Fruit fly (Drosophila melanogaster) whole organism, adult: ENCODE results near the gene mew.

Experiments used
- CG11617 ChIP-seq: fragments of 200-800 bp; sonication (Bioruptor generic); optimal IDR thresholded peaks from 2 replicates; lab custom pipeline; 2017; ENCODE audit warnings: mild to moderate bottlenecking, missing biosample characterization, missing genetic modification reagents, missing genetic modification characterization
- CG12768 ChIP-seq: fragments of 200-800 bp; sonication (Bioruptor generic); optimal IDR thresholded peaks from 2 replicates; lab custom pipeline; 2017; ENCODE audit warnings: missing biosample characterization, missing genetic modification characterization, mild to moderate bottlenecking, moderate library complexity, missing genetic modification reagents
- CG14711 ChIP-seq: fragments of 200-800 bp; sonication (Bioruptor generic); optimal IDR thresholded peaks from 2 replicates; lab custom pipeline; 2018; ENCODE audit warnings: missing biosample characterization, mild to moderate bottlenecking, missing genetic modification characterization, moderate library complexity
- CG1620 ChIP-seq: fragments of 200-800 bp; sonication (Bioruptor generic); optimal IDR thresholded peaks from 2 replicates; lab custom pipeline; 2016; ENCODE audit warnings: missing biosample characterization, missing genetic modification characterization
- CG33017 ChIP-seq: fragments of 200-800 bp; sonication (Bioruptor generic); optimal IDR thresholded peaks from 2 replicates; lab custom pipeline; 2018; ENCODE audit warnings: missing biosample characterization, mild to moderate bottlenecking, missing genetic modification characterization, moderate library complexity
- CG5204 ChIP-seq: fragments of 200-800 bp; sonication (Bioruptor generic); optimal IDR thresholded peaks from 2 replicates; lab custom pipeline; 2016; ENCODE audit warnings: missing biosample characterization, missing genetic modification characterization
- CG7045 ChIP-seq: fragments of 200-800 bp; sonication (Bioruptor generic); optimal IDR thresholded peaks from 2 replicates; lab custom pipeline; 2017; ENCODE audit warnings: missing biosample characterization, mild to moderate bottlenecking, missing genetic modification characterization
- CG7101 ChIP-seq: fragments of 200-800 bp; sonication (Bioruptor generic); optimal IDR thresholded peaks from 2 replicates; lab custom pipeline; 2018; ENCODE audit warnings: missing biosample characterization, mild to moderate bottlenecking, missing genetic modification characterization, moderate library complexity
- Clk ChIP-seq: fragments of 200-800 bp; sonication (Bioruptor generic); optimal IDR thresholded peaks from 2 replicates; lab custom pipeline; 2017; ENCODE audit warnings: missing biosample characterization, missing genetic modification characterization
- Crg-1 ChIP-seq: fragments of 200-800 bp; sonication (Bioruptor generic); optimal IDR thresholded peaks from 2 replicates; lab custom pipeline; 2016; ENCODE audit warnings: missing biosample characterization, missing genetic modification characterization
- Hr96 ChIP-seq: fragments of 200-800 bp; sonication (Bioruptor generic); optimal IDR thresholded peaks from 2 replicates; lab custom pipeline; 2016; ENCODE audit warnings: missing biosample characterization, missing genetic modification characterization
- Mnt ChIP-seq: fragments of 200-800 bp; sonication (Bioruptor generic); optimal IDR thresholded peaks from 2 replicates; lab custom pipeline; 2016; ENCODE audit warnings: missing biosample characterization, mild to moderate bottlenecking, missing genetic modification characterization
- bab1 ChIP-seq: fragments of 200-800 bp; sonication (Bioruptor generic); optimal IDR thresholded peaks from 3 replicates; lab custom pipeline; 2019; ENCODE audit warnings: missing biosample characterization, mild to moderate bottlenecking, missing genetic modification characterization, moderate library complexity
- cic ChIP-seq: fragments of 200-800 bp; sonication (Bioruptor generic); optimal IDR thresholded peaks from 2 replicates; lab custom pipeline; 2017; ENCODE audit warnings: missing biosample characterization, mild to moderate bottlenecking, missing genetic modification characterization, moderate library complexity
- cnc ChIP-seq, 2 experiments: fragments of >200 bp; optimal IDR thresholded peaks; 2 replicates each; lab custom pipeline; 2017
- kay ChIP-seq: fragments of 200-800 bp; sonication (Bioruptor generic); peaks from one replicate; lab custom pipeline; 2016; ENCODE audit warnings: missing biosample characterization, missing genetic modification characterization, borderline replicate concordance
- ovo ChIP-seq: fragments of 200-800 bp; sonication (Bioruptor generic); optimal IDR thresholded peaks from 2 replicates; lab custom pipeline; 2016; ENCODE audit warnings: missing biosample characterization, missing genetic modification characterization
- pad ChIP-seq: fragments of 200-800 bp; sonication (Bioruptor generic); optimal IDR thresholded peaks from 3 replicates; lab custom pipeline; 2017; ENCODE audit warnings: missing biosample characterization, missing genetic modification characterization, mild to moderate bottlenecking, moderate library complexity, missing genetic modification reagents
- tj ChIP-seq: fragments of 200-800 bp; sonication (Bioruptor generic); optimal IDR thresholded peaks from 3 replicates; lab custom pipeline; 2017; ENCODE audit warnings: missing biosample characterization, mild to moderate bottlenecking, missing genetic modification characterization, moderate library complexity
- toe ChIP-seq: fragments of 200-800 bp; sonication (Bioruptor generic); optimal IDR thresholded peaks from 2 replicates; lab custom pipeline; 2016; ENCODE audit warnings: missing biosample characterization, missing genetic modification characterization

Gene mew

DNA sequence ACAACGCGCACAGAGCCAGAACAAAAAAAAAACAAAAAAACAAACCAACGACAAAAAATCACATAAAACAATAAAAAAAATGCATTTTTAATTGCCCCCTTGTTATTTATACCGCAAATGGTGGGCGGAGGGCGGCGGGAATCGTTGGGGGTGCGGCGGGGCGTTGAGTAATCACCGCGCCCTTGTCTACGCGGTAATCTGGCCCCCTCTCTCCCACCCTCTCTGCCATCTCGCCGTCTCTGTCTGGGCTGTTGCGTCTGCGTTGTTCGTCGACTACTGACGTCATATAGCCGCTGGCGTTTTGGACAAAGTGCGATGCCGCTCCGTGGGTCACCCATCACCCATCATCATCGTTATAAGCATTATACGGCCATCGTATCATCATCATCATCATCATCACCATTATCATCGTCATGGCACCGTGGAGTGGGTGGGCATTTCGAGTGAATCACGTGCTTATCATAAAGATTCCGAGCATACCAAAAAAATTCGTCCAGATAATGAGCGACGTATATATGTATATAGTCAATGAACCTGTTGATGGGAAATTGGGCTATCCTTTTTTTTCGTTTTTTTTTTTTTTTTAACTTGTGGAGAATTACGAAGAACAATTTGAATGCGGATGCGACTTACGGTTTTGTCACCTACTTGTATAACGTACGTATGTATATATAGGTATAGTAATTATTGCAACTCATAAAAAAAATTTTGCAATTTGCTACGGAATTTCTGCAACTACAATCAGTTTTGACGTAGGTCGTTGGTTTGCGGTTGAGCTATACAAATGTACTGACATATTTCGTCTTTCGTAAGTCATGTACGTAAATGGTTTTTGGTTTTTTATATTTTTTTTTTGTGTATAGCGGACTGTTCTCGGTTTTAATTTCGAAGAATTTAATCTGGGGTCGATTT, 44.6 kb upstream of the mew start:
- TF ChIP-seq cnc (optimal IDR thresholded peaks at IDR 0.05; lab: Kevin White, UChicago) (no peak), CG12768 (GFP tag; lab: Kevin White, UChicago) (peak; percentile 66), bab1 (GFP tag; lab: Kevin White, UChicago) (no peak), kay (GFP tag; lab: Kevin White, UChicago) (peak; percentile 60), tj (GFP tag; lab: Kevin White, UChicago) (peak; percentile 79), ovo (GFP tag; lab: Kevin White, UChicago) (peak; percentile 78), cic (GFP tag; lab: Kevin White, UChicago) (peak; percentile 68), CG5204 (GFP tag; lab: Kevin White, UChicago) (no peak), CG7045 (GFP tag; lab: Kevin White, UChicago) (peak; percentile 25), CG11617 (GFP tag; lab: Kevin White, UChicago) (peak; percentile 52), Clk (no peak)

DNA sequence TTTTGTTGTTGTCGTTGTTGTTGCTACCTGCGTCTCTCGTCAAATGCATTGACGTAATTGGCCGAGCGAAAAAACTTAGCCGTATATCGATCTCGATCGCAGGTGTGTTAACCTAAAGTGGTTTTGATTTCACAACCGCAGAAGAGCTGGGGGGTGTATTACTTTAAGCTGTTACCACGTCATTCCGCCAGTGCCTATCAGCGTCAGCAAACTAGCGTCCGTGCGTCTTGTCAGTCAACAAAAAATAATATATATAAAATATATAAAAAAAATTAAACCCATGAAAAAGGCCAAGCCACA, 44.0 kb upstream of the mew start, which contains the start of gene CG1764:
Gene CG1764 (minus strand): TSS at position 101 of the 300 bp plus-strand sequence.
- TF ChIP-seq CG1620, result no peak

DNA sequence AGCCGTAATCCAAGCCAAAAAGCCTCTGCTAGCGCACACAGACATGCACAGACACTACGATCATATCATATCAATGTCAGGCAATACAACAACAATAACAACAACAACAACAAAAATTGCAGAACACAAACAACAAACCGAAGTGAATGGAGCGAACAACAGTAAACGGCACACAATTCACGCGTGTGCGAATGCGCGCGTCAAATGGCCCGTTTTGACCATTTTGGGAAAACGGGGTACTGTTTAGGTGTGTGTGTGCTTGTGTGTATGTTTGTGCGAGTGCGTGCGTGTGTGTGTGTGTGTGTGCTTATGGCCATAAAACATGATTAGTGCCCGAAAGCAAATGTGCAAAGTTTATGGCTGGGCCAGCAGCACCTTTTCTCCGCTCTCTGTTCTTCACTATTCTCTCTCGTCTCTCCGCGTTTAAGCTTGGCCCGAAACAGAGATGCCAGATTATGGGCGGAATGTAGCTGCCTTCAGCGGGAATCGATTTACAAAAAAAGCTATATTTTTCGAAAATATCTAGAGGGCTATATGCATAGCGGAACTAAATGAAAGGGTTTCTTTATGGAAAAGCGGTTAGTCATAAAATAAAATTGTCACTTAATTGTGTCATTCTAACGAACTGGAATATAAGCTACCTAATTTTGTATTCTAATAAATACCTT, 42.7 kb upstream of the mew start:
- TF ChIP-seq ovo (GFP tag; lab: Kevin White, UChicago), result peak; percentile 18
- TF ChIP-seq CG7045 (GFP tag; lab: Kevin White, UChicago), result no peak
- no peak for TF ChIP-seq Hr96 (GFP tag; lab: Kevin White, UChicago)
- TF ChIP-seq cnc (optimal IDR thresholded peaks at IDR 0.05; lab: Kevin White, UChicago), result no peak
- no peak for TF ChIP-seq CG11617 (GFP tag; lab: Kevin White, UChicago)
- no peak for TF ChIP-seq CG5204 (GFP tag; lab: Kevin White, UChicago)
- no peak for TF ChIP-seq Mnt
- TF ChIP-seq cic (GFP tag; lab: Kevin White, UChicago), result no peak
- TF ChIP-seq Clk, result no peak
- peak; percentile 22 for TF ChIP-seq tj (GFP tag; lab: Kevin White, UChicago)
- no peak for TF ChIP-seq pad (GFP tag; lab: Kevin White, UChicago)

DNA sequence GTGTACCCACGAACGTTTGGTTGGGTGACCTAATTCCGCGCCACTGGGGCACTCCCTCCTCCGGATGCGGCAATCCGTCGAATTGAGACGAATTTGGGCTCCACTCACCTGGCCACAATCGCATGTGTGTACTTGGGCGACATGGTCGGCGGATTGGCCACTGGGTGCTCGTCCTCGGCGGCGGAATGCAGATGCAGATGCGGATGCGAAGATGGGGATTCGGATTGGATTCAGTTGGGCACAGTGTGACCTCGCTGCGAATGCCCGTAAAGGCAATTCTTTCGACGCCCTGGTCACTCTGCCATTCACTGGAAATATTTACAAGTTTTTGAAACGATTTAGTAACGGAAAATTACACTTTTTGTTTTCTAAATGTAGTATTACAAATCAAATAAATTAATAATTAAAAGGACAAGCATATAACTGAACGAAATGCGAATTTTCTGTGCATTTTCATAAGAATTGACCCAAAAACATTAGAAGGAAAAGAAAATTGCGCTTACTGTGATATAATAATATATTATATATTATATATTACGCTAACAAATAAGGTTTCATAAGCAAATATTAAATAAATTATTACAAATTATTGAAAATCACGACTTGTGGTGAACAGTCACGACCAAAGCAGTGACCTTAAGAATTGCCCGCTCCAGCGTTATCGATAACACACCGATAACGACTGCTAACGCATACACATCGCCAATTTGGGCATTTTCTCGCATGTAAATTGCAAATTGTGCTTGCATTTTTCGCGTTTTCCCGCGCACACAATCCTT, 38.3 kb upstream of the mew start, which contains the start of gene CG1622:
Gene CG1622 (plus strand): TSS at position 678 of the 779 bp plus-strand sequence.
- TF ChIP-seq kay (GFP tag; lab: Kevin White, UChicago) (no peak), CG33017 (tag; lab: Kevin White, UChicago) (no peak), cnc (optimal IDR thresholded peaks at IDR 0.05; lab: Kevin White, UChicago) (no peak), Mnt (peak; percentile 67), CG5204 (GFP tag; lab: Kevin White, UChicago) (no peak), tj (GFP tag; lab: Kevin White, UChicago) (peak; percentile 47), Hr96 (GFP tag; lab: Kevin White, UChicago) (no peak), toe (GFP tag; lab: Kevin White, UChicago) (no peak), Clk (no peak), Crg-1 (GFP tag; lab: Kevin White, UChicago) (no peak), CG7101 (tag; lab: Kevin White, UChicago) (peak; percentile 57), CG1620 (peak; percentile 38), CG7045 (GFP tag; lab: Kevin White, UChicago) (no peak), pad (GFP tag; lab: Kevin White, UChicago) (peak; percentile 14), CG11617 (GFP tag; lab: Kevin White, UChicago) (peak; percentile 59), bab1 (GFP tag; lab: Kevin White, UChicago) (peak; percentile 35), CG14711 (tag; lab: Kevin White, UChicago) (peak; percentile 26), ovo (GFP tag; lab: Kevin White, UChicago) (no peak), CG12768 (GFP tag; lab: Kevin White, UChicago) (no peak), cic (GFP tag; lab: Kevin White, UChicago) (no peak)

DNA sequence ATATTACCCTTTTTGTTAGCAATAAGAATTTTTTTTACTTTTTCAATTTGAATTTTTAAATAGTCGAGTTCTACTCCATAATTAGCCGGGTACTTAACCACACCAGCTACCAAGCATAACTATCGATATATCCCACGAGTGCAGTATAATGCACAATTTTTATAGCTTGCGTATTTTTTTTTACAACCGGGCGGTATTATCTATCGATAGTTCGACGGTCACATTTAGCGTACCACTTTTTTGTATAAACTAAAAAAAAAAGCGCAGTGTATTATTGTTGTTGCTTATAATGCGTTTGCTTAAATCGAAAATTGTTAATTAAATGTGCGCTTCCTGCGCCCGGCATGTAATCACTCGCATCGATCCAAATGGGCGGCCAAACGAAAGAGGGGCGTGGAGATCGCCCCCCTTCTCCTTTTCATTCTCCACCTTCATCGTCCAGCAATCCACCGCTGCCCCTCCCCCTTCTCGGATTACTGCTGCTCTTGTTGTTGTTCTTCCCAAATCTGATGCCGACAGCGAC, 29.6 kb upstream of the mew start, which contains the start of gene Remo:
Gene Remo (plus strand): TSS at position 198 of the 523 bp plus-strand sequence.
- no peak for TF ChIP-seq CG5204 (GFP tag; lab: Kevin White, UChicago)
- TF ChIP-seq Hr96 (GFP tag; lab: Kevin White, UChicago), result no peak
- TF ChIP-seq Clk, result no peak
- TF ChIP-seq Crg-1 (GFP tag; lab: Kevin White, UChicago), result no peak
- no peak for TF ChIP-seq cic (GFP tag; lab: Kevin White, UChicago)
- no peak for TF ChIP-seq toe (GFP tag; lab: Kevin White, UChicago)
- no peak for TF ChIP-seq kay (GFP tag; lab: Kevin White, UChicago)
- peak; percentile 34 for TF ChIP-seq tj (GFP tag; lab: Kevin White, UChicago)
- TF ChIP-seq CG12768 (GFP tag; lab: Kevin White, UChicago), result no peak
- TF ChIP-seq bab1 (GFP tag; lab: Kevin White, UChicago), result peak; percentile 26
- peak; percentile 31 for TF ChIP-seq CG7101 (tag; lab: Kevin White, UChicago)
- no peak for TF ChIP-seq cnc (optimal IDR thresholded peaks at IDR 0.05; lab: Kevin White, UChicago)
- no peak for TF ChIP-seq CG1620
- TF ChIP-seq Mnt, result peak; percentile 20
- no peak for TF ChIP-seq CG33017 (tag; lab: Kevin White, UChicago)
- peak; percentile 31 for TF ChIP-seq pad (GFP tag; lab: Kevin White, UChicago)
- TF ChIP-seq CG11617 (GFP tag; lab: Kevin White, UChicago), result peak; percentile 5
- TF ChIP-seq CG7045 (GFP tag; lab: Kevin White, UChicago), result no peak
- peak; percentile 12 for TF ChIP-seq ovo (GFP tag; lab: Kevin White, UChicago)
